ENCODE assay signal across 2 fruit fly cellular contexts in genomic region chr2L:20721456-20721855, dm6.
A peak's percentile ranks its signal among the peaks of the same experiment; 100 is the strongest.
TF ChIP-seq lines count a peak whose summit lies in the region.

No protein-coding gene starts in this region.

TF ChIP-seq in whole organism, embryonic, 481 proteins besides CTCF, POLR2A, EP300 and RAD21 (continued from another document):
- TF ChIP-seq prd (optimal IDR thresholded peaks at IDR 0.05; lab: Kevin White, UChicago) (no peak), prd (GFP tag; IDR thresholded peaks at IDR 0.05; lab: Robert Waterston, UW) (peak; percentile 59; the same call in 2 of the 3 replicates), gsb-n (tag; optimal IDR thresholded peaks at IDR 0.05; lab: Kevin White, UChicago) (no peak), CG10979 (tag; optimal IDR thresholded peaks at IDR 0.05; lab: Kevin White, UChicago) (peak; percentile 40), sens (GFP tag; lab: Kevin White, UChicago) (peak; percentile 39), D (optimal IDR thresholded peaks at IDR 0.05; lab: Kevin White, UChicago) (no peak), D (GFP tag; optimal IDR thresholded peaks at IDR 0.05; lab: Kevin White, UChicago) (no peak), CG12942 (GFP tag; optimal IDR thresholded peaks at IDR 0.05; lab: Kevin White, UChicago) (no peak), en (GFP tag; optimal IDR thresholded peaks at IDR 0.05; lab: Kevin White, UChicago) (no peak), vvl (GFP tag; IDR thresholded peaks at IDR 0.05; lab: Robert Waterston, UW) (0 out of 2 replicates have a peak, but pooled peaks have one; percentile 44), CG4820 (GFP tag; optimal IDR thresholded peaks at IDR 0.05; lab: Kevin White, UChicago) (peak; percentile 23), bab2 (GFP tag; optimal IDR thresholded peaks at IDR 0.05; lab: Kevin White, UChicago) (no peak), pnt (GFP tag; optimal IDR thresholded peaks at IDR 0.05; lab: Kevin White, UChicago) (peak; percentile 20), CG30431 (GFP tag; optimal IDR thresholded peaks at IDR 0.05; lab: Kevin White, UChicago) (peak; percentile 13), Taf1 (GFP tag; IDR thresholded peaks at IDR 0.05; lab: Robert Waterston, UW) (no peak), Ets65A (GFP tag; lab: Kevin White, UChicago) (peak; percentile 34), Xrp1 (GFP tag; IDR thresholded peaks at IDR 0.05; lab: Robert Waterston, UW) (peak; percentile 60), seq (GFP tag; IDR thresholded peaks at IDR 0.05; lab: Robert Waterston, UW) (no peak), CG1603 (tag; optimal IDR thresholded peaks at IDR 0.05; lab: Kevin White, UChicago) (peak; percentile 54), otp (GFP tag; IDR thresholded peaks at IDR 0.05; lab: Robert Waterston, UW) (peak; percentile 48; the same call in 1 of the 3 replicates), caup (GFP tag; optimal IDR thresholded peaks at IDR 0.05; lab: Kevin White, UChicago; ENCODE audit: severe bottlenecking) (no peak), gro (GFP tag; optimal IDR thresholded peaks at IDR 0.05; lab: Kevin White, UChicago) (no peak), Hr3 (GFP tag; optimal IDR thresholded peaks at IDR 0.05; lab: Kevin White, UChicago) (no peak), NfI (GFP tag; optimal IDR thresholded peaks at IDR 0.05; lab: Kevin White, UChicago) (no peak), ato (GFP tag; IDR thresholded peaks at IDR 0.05; lab: Robert Waterston, UW; ENCODE audit: partially characterized antibody) (no peak), az2 (GFP tag; optimal IDR thresholded peaks at IDR 0.05; lab: Kevin White, UChicago) (peak; percentile 16), Blimp-1 (GFP tag; optimal IDR thresholded peaks at IDR 0.05; lab: Kevin White, UChicago) (peak; percentile 39)

TF ChIP-seq in whole organism, prepupa, 60 proteins besides CTCF, POLR2A, EP300 and RAD21 (continued from another document):
- TF ChIP-seq CG6276 (GFP tag; optimal IDR thresholded peaks at IDR 0.05; lab: Kevin White, UChicago) (peak; percentile 79), CG6163 (GFP tag; IDR thresholded peaks at IDR 0.05; lab: Robert Waterston, UW) (peak; percentile 89), esn (GFP tag; optimal IDR thresholded peaks at IDR 0.05; lab: Kevin White, UChicago) (no peak), CG4318 (GFP tag; optimal IDR thresholded peaks at IDR 0.05; lab: Kevin White, UChicago) (peak; percentile 39), CG11902 (GFP tag; optimal IDR thresholded peaks at IDR 0.05; lab: Kevin White, UChicago) (no peak), eg (GFP tag; IDR thresholded peaks at IDR 0.05; lab: Robert Waterston, UW) (peak; percentile 89), fd59A (GFP tag; optimal IDR thresholded peaks at IDR 0.05; lab: Kevin White, UChicago) (peak; percentile 33), fkh (GFP tag; optimal IDR thresholded peaks at IDR 0.05; lab: Kevin White, UChicago) (no peak), topi (GFP tag; optimal IDR thresholded peaks at IDR 0.05; lab: Kevin White, UChicago) (no peak), Hr4 (GFP tag; optimal IDR thresholded peaks at IDR 0.05; lab: Kevin White, UChicago) (peak; percentile 81), ss (GFP tag; optimal IDR thresholded peaks at IDR 0.05; lab: Kevin White, UChicago) (peak in 1 of 2 experiments; percentile 45), dsx (GFP tag; optimal IDR thresholded peaks at IDR 0.05; lab: Kevin White, UChicago; ENCODE audit: poor library complexity, severe bottlenecking) (peak; percentile 43), svp (GFP tag; lab: Kevin White, UChicago) (no peak), CG9139 (GFP tag; optimal IDR thresholded peaks at IDR 0.05; lab: Kevin White, UChicago) (no peak), CG7368 (GFP tag; optimal IDR thresholded peaks at IDR 0.05; lab: Kevin White, UChicago) (no peak), CG6854 (GFP tag; optimal IDR thresholded peaks at IDR 0.05; lab: Kevin White, UChicago) (no peak), pdm3 (GFP tag; optimal IDR thresholded peaks at IDR 0.05; lab: Kevin White, UChicago) (peak; percentile 54), spab (GFP tag; optimal IDR thresholded peaks at IDR 0.05; lab: Kevin White, UChicago) (no peak), CG15336 (GFP tag; IDR thresholded peaks at IDR 0.05; lab: Robert Waterston, UW) (peak; percentile 85), Hr38 (GFP tag; optimal IDR thresholded peaks at IDR 0.05; lab: Kevin White, UChicago) (no peak), CG10669 (GFP tag; optimal IDR thresholded peaks at IDR 0.05; lab: Kevin White, UChicago) (no peak), CG8632 (GFP tag; optimal IDR thresholded peaks at IDR 0.05; lab: Kevin White, UChicago) (no peak), Blimp-1 (GFP tag; optimal IDR thresholded peaks at IDR 0.05; lab: Kevin White, UChicago) (no peak), salr (GFP tag; optimal IDR thresholded peaks at IDR 0.05; lab: Kevin White, UChicago) (peak; percentile 18 to 76), vri (GFP tag; optimal IDR thresholded peaks at IDR 0.05; lab: Kevin White, UChicago) (no peak), CG31627 (GFP tag; optimal IDR thresholded peaks at IDR 0.05; lab: Kevin White, UChicago) (no peak)
